Worm (Caenorhabditis elegans) whole organism, mixed stage, embryonic: ENCODE results near the gene C01G10.18.
A peak's percentile ranks its signal among the peaks of the same experiment; 100 is the strongest.

Source experiments
- M03D4.4 ChIP-seq: sonication (generic microtip); optimal IDR thresholded peaks from 2 replicates; lab custom pipeline; 2017; ENCODE audit warnings: mild to moderate bottlenecking, missing genetic modification characterization, missing compliant biosample characterization
- bed-3 ChIP-seq: fragments of 200-800 bp; sonication (Bioruptor generic); optimal IDR thresholded peaks from 3 replicates; lab custom pipeline; 2018; ENCODE audit warnings: mild to moderate bottlenecking, missing genetic modification characterization, moderate library complexity, missing compliant biosample characterization
- ceh-39 ChIP-seq: fragments of 150-350 bp; optimal IDR thresholded peaks from 2 replicates; lab custom pipeline; 2014; ENCODE audit warnings: missing biosample characterization, missing genetic modification characterization
- ceh-43 ChIP-seq: fragments of 200-800 bp; sonication (Bioruptor generic); optimal IDR thresholded peaks from 2 replicates; lab custom pipeline; 2018; ENCODE audit warnings: mild to moderate bottlenecking, missing genetic modification characterization, moderate library complexity, missing compliant biosample characterization
- ceh-83 ChIP-seq: fragments of 200-800 bp; sonication (Bioruptor generic); optimal IDR thresholded peaks from 2 replicates; lab custom pipeline; 2018; ENCODE audit warnings: mild to moderate bottlenecking, missing genetic modification characterization, missing compliant biosample characterization
- ces-1 ChIP-seq: fragments of 150-350 bp; optimal IDR thresholded peaks from 2 replicates; lab custom pipeline; 2014; ENCODE audit warnings: missing biosample characterization, missing genetic modification reagents, missing genetic modification characterization
- cnd-1 ChIP-seq: fragments of 200-800 bp; sonication (Bioruptor generic); optimal IDR thresholded peaks from 2 replicates; lab custom pipeline; 2018; ENCODE audit warnings: mild to moderate bottlenecking, missing genetic modification characterization, missing compliant biosample characterization
- drap-1 ChIP-seq: fragments of 200-800 bp; sonication (Bioruptor generic); optimal IDR thresholded peaks from 3 replicates; lab custom pipeline; 2018; ENCODE audit warnings: mild to moderate bottlenecking, missing genetic modification characterization, missing compliant biosample characterization
- elt-1 ChIP-seq: sonication (generic microtip); optimal IDR thresholded peaks from 2 replicates; lab custom pipeline; 2017; ENCODE audit warnings: missing genetic modification characterization, mild to moderate bottlenecking, missing compliant biosample characterization, antibody characterized with exemption, moderate library complexity, borderline replicate concordance; ENCODE audit not compliant: insufficient read depth
- elt-3 ChIP-seq: fragments of 150-350 bp; optimal IDR thresholded peaks from 2 replicates; lab custom pipeline; 2014; ENCODE audit warnings: missing biosample characterization, missing genetic modification characterization
- flh-1 ChIP-seq: fragments of 200-800 bp; sonication (Bioruptor generic); optimal IDR thresholded peaks from 2 replicates; lab custom pipeline; 2018; ENCODE audit warnings: mild to moderate bottlenecking, missing genetic modification characterization, moderate library complexity, missing compliant biosample characterization
- ham-2 ChIP-seq: fragments of 200-800 bp; sonication (Bioruptor generic); optimal IDR thresholded peaks from 2 replicates; lab custom pipeline; 2018; ENCODE audit warnings: mild to moderate bottlenecking, missing genetic modification characterization, missing compliant biosample characterization
- lin-13 ChIP-seq: fragments of 150-350 bp; optimal IDR thresholded peaks from 2 replicates; lab custom pipeline; 2014; ENCODE audit warnings: missing biosample characterization, missing genetic modification characterization
- lin-32 ChIP-seq: fragments of 200-800 bp; sonication (Bioruptor generic); optimal IDR thresholded peaks from 2 replicates; lab custom pipeline; 2018; ENCODE audit warnings: mild to moderate bottlenecking, missing genetic modification characterization, missing compliant biosample characterization
- lsy-2 ChIP-seq: fragments of 150-350 bp; optimal IDR thresholded peaks from 2 replicates; lab custom pipeline; 2014; ENCODE audit warnings: missing biosample characterization, missing genetic modification characterization
- mab-5 ChIP-seq: fragments of 150-350 bp; optimal IDR thresholded peaks from 2 replicates; lab custom pipeline; 2014; ENCODE audit warnings: missing biosample characterization, missing genetic modification characterization
- mep-1 ChIP-seq: fragments of 150-350 bp; optimal IDR thresholded peaks from 2 replicates; lab custom pipeline; 2017; ENCODE audit warnings: missing biosample characterization, missing genetic modification reagents, missing genetic modification characterization, inconsistent platforms
- nhr-12 ChIP-seq: fragments of 150-350 bp; optimal IDR thresholded peaks from 2 replicates; lab custom pipeline; 2014; ENCODE audit warnings: missing biosample characterization, missing genetic modification characterization
- nhr-2 ChIP-seq: fragments of 150-350 bp; optimal IDR thresholded peaks from 2 replicates; lab custom pipeline; 2014; ENCODE audit warnings: missing biosample characterization, missing genetic modification characterization
- nhr-237 ChIP-seq: fragments of 150-350 bp; optimal IDR thresholded peaks from 2 replicates; lab custom pipeline; 2014; ENCODE audit warnings: missing biosample characterization, missing genetic modification characterization
- nhr-28 ChIP-seq: fragments of 150-350 bp; optimal IDR thresholded peaks from 2 replicates; lab custom pipeline; 2014; ENCODE audit warnings: missing biosample characterization, missing genetic modification characterization
- nhr-76 ChIP-seq: sonication (generic microtip); optimal IDR thresholded peaks from 2 replicates; lab custom pipeline; 2017; ENCODE audit warnings: missing biosample characterization, missing genetic modification characterization
- pha-4 ChIP-seq: fragments of 150-350 bp; optimal IDR thresholded peaks from 2 replicates; lab custom pipeline; 2018; ENCODE audit warnings: missing biosample characterization, missing genetic modification reagents, missing genetic modification characterization
- sem-2 ChIP-seq: fragments of 200-800 bp; sonication (Bioruptor generic); optimal IDR thresholded peaks from 2 replicates; lab custom pipeline; 2018; ENCODE audit warnings: mild to moderate bottlenecking, missing genetic modification characterization, missing compliant biosample characterization
- snpc-4 ChIP-seq: fragments of 150-350 bp; optimal IDR thresholded peaks from 2 replicates; lab custom pipeline; 2014; ENCODE audit warnings: missing biosample characterization, missing genetic modification characterization
- sptf-1 ChIP-seq: sonication (generic microtip); optimal IDR thresholded peaks from 2 replicates; lab custom pipeline; 2017; ENCODE audit warnings: mild to moderate bottlenecking, missing genetic modification characterization, moderate library complexity, missing compliant biosample characterization
- tbx-8 ChIP-seq: fragments of 200-800 bp; sonication (Bioruptor generic); optimal IDR thresholded peaks from 2 replicates; lab custom pipeline; 2018; ENCODE audit warnings: mild to moderate bottlenecking, missing genetic modification characterization, moderate library complexity, missing compliant biosample characterization
- unc-120 ChIP-seq: sonication (generic microtip); optimal IDR thresholded peaks from 2 replicates; lab custom pipeline; 2017; ENCODE audit warnings: missing genetic modification characterization, missing compliant biosample characterization; ENCODE audit not compliant: poor library complexity, severe bottlenecking
- unc-39 ChIP-seq: fragments of 150-350 bp; optimal IDR thresholded peaks from 2 replicates; lab custom pipeline; 2014; ENCODE audit warnings: missing biosample characterization, missing genetic modification characterization
- unc-62 ChIP-seq: fragments of 150-350 bp; optimal IDR thresholded peaks from 2 replicates; lab custom pipeline; 2014; ENCODE audit warnings: missing biosample characterization, missing genetic modification reagents, missing genetic modification characterization
- zip-8 ChIP-seq: fragments of 150-350 bp; optimal IDR thresholded peaks from 2 replicates; lab custom pipeline; 2014; ENCODE audit warnings: missing biosample characterization, missing genetic modification characterization
- ztf-11 ChIP-seq: fragments of 150-350 bp; optimal IDR thresholded peaks from 2 replicates; lab custom pipeline; 2014; ENCODE audit warnings: missing biosample characterization, missing genetic modification characterization

The C01G10.18 gene

ce11 chrV:15058965-15059364, 29.5 kb downstream of the C01G10.18 start:
- TF ChIP-seq M03D4.4 (no peak), lin-32 (no peak), drap-1 (GFP tag; lab: Kevin White, UChicago) (no peak), snpc-4 (tag; lab: Kevin White, UChicago) (no peak), ceh-39 (tag; lab: Kevin White, UChicago) (no peak), nhr-12 (tag; lab: Kevin White, UChicago) (no peak), lin-13 (tag; lab: Kevin White, UChicago) (no peak), nhr-76 (no peak), cnd-1 (tag; lab: Kevin White, UChicago) (no peak), elt-1 (no peak), unc-62 (no peak), ces-1 (GFP tag; lab: Kevin White, UChicago) (no peak), mep-1 (tag; lab: Kevin White, UChicago) (no peak), sptf-1 (tag; lab: Kevin White, UChicago) (no peak), lsy-2 (tag; lab: Kevin White, UChicago) (no peak), nhr-2 (tag; lab: Kevin White, UChicago) (no peak), unc-39 (no peak), pha-4 (tag; lab: Kevin White, UChicago) (no peak), ceh-43 (GFP tag; lab: Kevin White, UChicago) (no peak), elt-3 (tag; lab: Kevin White, UChicago) (no peak)

- TF ChIP-seq unc-39 (no peak), pha-4 (tag; lab: Kevin White, UChicago) (no peak), elt-3 (tag; lab: Kevin White, UChicago) (no peak), ceh-39 (tag; lab: Kevin White, UChicago) (no peak), nhr-28 (no peak), lin-32 (no peak), elt-1 (no peak), ceh-83 (no peak), nhr-237 (tag; lab: Kevin White, UChicago) (no peak), unc-62 (no peak), nhr-2 (tag; lab: Kevin White, UChicago) (no peak)
These were observed 30.1 kb downstream of the C01G10.18 start for ce11 chrV:15058423-15058822.

- no peak for TF ChIP-seq cnd-1 (tag; lab: Kevin White, UChicago)
- no peak for TF ChIP-seq ces-1 (GFP tag; lab: Kevin White, UChicago)
These were observed 30.8 kb downstream of the C01G10.18 start for ce11 chrV:15057724-15058123.

ce11 chrV:15056346-15056839, 32.1 kb downstream of the C01G10.18 start:
- TF ChIP-seq flh-1 (GFP tag; lab: Kevin White, UChicago), result no peak
- TF ChIP-seq mab-5 (tag; lab: Kevin White, UChicago), result no peak
- TF ChIP-seq sem-2 (GFP tag; lab: Kevin White, UChicago), result no peak

- TF ChIP-seq snpc-4 (tag; lab: Kevin White, UChicago), result no peak
- no peak for TF ChIP-seq lin-32
- TF ChIP-seq cnd-1 (tag; lab: Kevin White, UChicago), result no peak
- no peak for TF ChIP-seq ceh-83
- TF ChIP-seq nhr-76, result no peak
- TF ChIP-seq ham-2 (GFP tag; lab: Kevin White, UChicago), result no peak
- TF ChIP-seq mep-1 (tag; lab: Kevin White, UChicago), result no peak
- no peak for TF ChIP-seq tbx-8 (GFP tag; lab: Kevin White, UChicago)
- no peak for TF ChIP-seq elt-1
- no peak for TF ChIP-seq ceh-39 (tag; lab: Kevin White, UChicago)
- no peak for TF ChIP-seq mab-5 (tag; lab: Kevin White, UChicago)
- TF ChIP-seq ztf-11 (tag; lab: Kevin White, UChicago), result no peak
- no peak for TF ChIP-seq sptf-1 (tag; lab: Kevin White, UChicago)
- no peak for TF ChIP-seq nhr-12 (tag; lab: Kevin White, UChicago)
- no peak for TF ChIP-seq ces-1 (GFP tag; lab: Kevin White, UChicago)
- TF ChIP-seq drap-1 (GFP tag; lab: Kevin White, UChicago), result no peak
These were observed 32.6 kb downstream of the C01G10.18 start, which contains the start of gene C25D7.16 for ce11 chrV:15055873-15056272. TSS of gene C25D7.16 (plus strand) at chrV:15056173.

ce11 chrV:15054733-15055132, 33.8 kb downstream of the C01G10.18 start:
- TF ChIP-seq nhr-12 (tag; lab: Kevin White, UChicago), result no peak
- no peak for TF ChIP-seq nhr-28
- TF ChIP-seq lin-32, result no peak
- no peak for TF ChIP-seq unc-62
- TF ChIP-seq bed-3 (GFP tag; lab: Kevin White, UChicago), result no peak
- TF ChIP-seq drap-1 (GFP tag; lab: Kevin White, UChicago), result no peak
- TF ChIP-seq lin-13 (tag; lab: Kevin White, UChicago), result no peak
- TF ChIP-seq zip-8 (tag; lab: Kevin White, UChicago), result peak; percentile 61
- TF ChIP-seq unc-120, result no peak
